Fruit fly (Drosophila melanogaster) whole organism, wandering third instar larva: Measurements from ENCODE around the gene Reph.

ENCODE experiments used
- Abd-B ChIP-seq: fragments of >200 bp; optimal IDR thresholded peaks from 2 replicates; lab custom pipeline; 2017; ENCODE audit warnings: missing biosample characterization, missing genetic modification characterization
- CG32264 ChIP-seq: fragments of 200-800 bp; sonication (Bioruptor generic); optimal IDR thresholded peaks from 2 replicates; lab custom pipeline; 2016; ENCODE audit warnings: missing biosample characterization, missing genetic modification characterization
- CG9705 ChIP-seq: fragments of 200-800 bp; sonication (Bioruptor generic); optimal IDR thresholded peaks from 2 replicates; lab custom pipeline; 2018; ENCODE audit warnings: missing biosample characterization, mild to moderate bottlenecking, missing genetic modification characterization
- CrebA ChIP-seq: fragments of 200-800 bp; sonication (Bioruptor generic); optimal IDR thresholded peaks from 2 replicates; lab custom pipeline; 2016; ENCODE audit warnings: missing biosample characterization, mild to moderate bottlenecking, missing genetic modification characterization, borderline replicate concordance
- Dfd ChIP-seq: fragments of >200 bp; optimal IDR thresholded peaks from 2 replicates; lab custom pipeline; 2017; ENCODE audit warnings: missing biosample characterization, missing genetic modification characterization
- Dif ChIP-seq: fragments of 200-275, 200-300 bp; sonication (Bioruptor generic); optimal IDR thresholded peaks from 2 replicates; lab custom pipeline; 2018; ENCODE audit warnings: missing biosample characterization, missing genetic modification characterization; ENCODE audit not compliant: partially characterized antibody
- GATAd ChIP-seq: sonication (Bioruptor generic); optimal IDR thresholded peaks from 2 replicates; lab custom pipeline; 2016; ENCODE audit warnings: missing biosample characterization, missing genetic modification characterization
- HLH106 ChIP-seq: fragments of 200-800 bp; optimal IDR thresholded peaks from 3 replicates; lab custom pipeline; 2019; ENCODE audit warnings: missing biosample characterization, mild to moderate bottlenecking, missing genetic modification characterization, moderate library complexity
- Hnf4 ChIP-seq: fragments of 200-800 bp; sonication (Bioruptor generic); optimal IDR thresholded peaks from 2 replicates; lab custom pipeline; 2016; ENCODE audit warnings: missing biosample characterization, mild to moderate bottlenecking, missing genetic modification characterization
- Hr78 ChIP-seq: fragments of >200 bp; optimal IDR thresholded peaks from 2 replicates; lab custom pipeline; 2017; ENCODE audit warnings: missing biosample characterization, missing genetic modification characterization
- Hr83 ChIP-seq: fragments of 200-300 bp; sonication (Bioruptor generic); optimal IDR thresholded peaks from 2 replicates; lab custom pipeline; 2016; ENCODE audit warnings: missing biosample characterization, mild to moderate bottlenecking, missing genetic modification characterization, moderate library complexity; ENCODE audit not compliant: poor library complexity, severe bottlenecking
- Jra ChIP-seq: sonication (Bioruptor generic); optimal IDR thresholded peaks from 2 replicates; lab custom pipeline; 2016; ENCODE audit warnings: missing biosample characterization, missing genetic modification characterization
- Mio ChIP-seq: sonication (Bioruptor generic); optimal IDR thresholded peaks from 2 replicates; lab custom pipeline; 2016; ENCODE audit warnings: missing biosample characterization, missing genetic modification characterization
- Myc ChIP-seq: fragments of >200 bp; optimal IDR thresholded peaks from 2 replicates; lab custom pipeline; 2017
- N ChIP-seq: fragments of >200 bp; optimal IDR thresholded peaks from 2 replicates; lab custom pipeline; 2018; ENCODE audit warnings: missing biosample characterization, missing external identifiers, missing genetic modification characterization
- OdsH ChIP-seq: fragments of 200-800 bp; sonication (Bioruptor generic); optimal IDR thresholded peaks from 2 replicates; lab custom pipeline; 2016; ENCODE audit warnings: missing biosample characterization, mild to moderate bottlenecking, missing genetic modification characterization
- Rel ChIP-seq, 2 experiments: fragments of 200-800 bp; sonication (Bioruptor generic) in 1 of 2; optimal IDR thresholded peaks; 2 replicates in 1 of 2; 3 replicates in 1 of 2; lab custom pipeline; 2016 to 2019; ENCODE audit warnings: mild to moderate bottlenecking in 2 of 2, missing biosample characterization in 2 of 2, missing genetic modification characterization in 2 of 2, moderate library complexity in 1 of 2
- Sp1 ChIP-seq: fragments of 200-800 bp; sonication (Bioruptor generic); optimal IDR thresholded peaks from 3 replicates; lab custom pipeline; 2019; ENCODE audit warnings: missing biosample characterization, mild to moderate bottlenecking, missing genetic modification characterization, moderate library complexity
- Vsx2 ChIP-seq: fragments of 200-300, 225-300 bp; sonication (Bioruptor generic); optimal IDR thresholded peaks from 2 replicates; lab custom pipeline; 2018; ENCODE audit warnings: missing biosample characterization, missing genetic modification characterization; ENCODE audit not compliant: partially characterized antibody
- br ChIP-seq: fragments of 200-800 bp; sonication (Bioruptor generic); optimal IDR thresholded peaks from 2 replicates; lab custom pipeline; 2016; ENCODE audit warnings: missing biosample characterization, missing genetic modification characterization
- brk ChIP-seq: fragments of 200-800 bp; sonication (Bioruptor generic); optimal IDR thresholded peaks from 2 replicates; lab custom pipeline; 2016; ENCODE audit warnings: missing biosample characterization, mild to moderate bottlenecking, missing genetic modification characterization
- dl ChIP-seq, 2 experiments: fragments of 175-275, 200-275 bp in 1 of 2; fragments of 200-275 bp in 1 of 2; sonication (Bioruptor generic); optimal IDR thresholded peaks; lab custom pipeline; 2018; ENCODE audit warnings: mild to moderate bottlenecking in 2 of 2, missing biosample characterization in 2 of 2, missing genetic modification characterization in 2 of 2, moderate library complexity in 2 of 2; ENCODE audit not compliant: partially characterized antibody in 2 of 2, insufficient read depth in 1 of 2
- dmrt93B ChIP-seq: fragments of 200-800 bp; sonication (Bioruptor generic); optimal IDR thresholded peaks from 2 replicates; lab custom pipeline; 2018; ENCODE audit warnings: missing biosample characterization, mild to moderate bottlenecking, missing genetic modification characterization
- dsf ChIP-seq: sonication (Bioruptor generic); optimal IDR thresholded peaks from 2 replicates; lab custom pipeline; 2016; ENCODE audit warnings: missing biosample characterization, missing genetic modification characterization, borderline replicate concordance
- ey ChIP-seq: fragments of 200-800 bp; sonication (Bioruptor generic); optimal IDR thresholded peaks from 2 replicates; lab custom pipeline; 2016; ENCODE audit warnings: missing biosample characterization, missing genetic modification characterization
- foxo ChIP-seq, 2 experiments: fragments of 200-800 bp; sonication (Bioruptor generic); optimal IDR thresholded peaks; 2 replicates in 1 of 2; 3 replicates in 1 of 2; lab custom pipeline; 2016 to 2017; ENCODE audit warnings: missing biosample characterization in 2 of 2, missing genetic modification characterization in 2 of 2
- fru ChIP-seq: fragments of 200-800 bp; sonication (Bioruptor generic); optimal IDR thresholded peaks from 3 replicates; lab custom pipeline; 2016; ENCODE audit warnings: missing biosample characterization, mild to moderate bottlenecking, missing genetic modification characterization
- h ChIP-seq: fragments of 200-800 bp; sonication (Bioruptor generic); optimal IDR thresholded peaks from 3 replicates; lab custom pipeline; 2016; ENCODE audit warnings: missing biosample characterization, mild to moderate bottlenecking, missing genetic modification characterization
- jim ChIP-seq: fragments of 175-275, 200-325 bp; sonication (Bioruptor generic); optimal IDR thresholded peaks from 2 replicates; lab custom pipeline; 2016; ENCODE audit warnings: missing biosample characterization, mild to moderate bottlenecking, missing genetic modification characterization
- lola ChIP-seq: fragments of >200 bp; optimal IDR thresholded peaks from 2 replicates; lab custom pipeline; 2017; ENCODE audit warnings: missing biosample characterization, missing genetic modification characterization
- pan ChIP-seq: fragments of >200 bp; optimal IDR thresholded peaks from 2 replicates; lab custom pipeline; 2017
- psq ChIP-seq: fragments of 200-800 bp; sonication (Bioruptor generic); optimal IDR thresholded peaks from 3 replicates; lab custom pipeline; 2017; ENCODE audit warnings: missing biosample characterization, mild to moderate bottlenecking, missing genetic modification characterization, moderate library complexity
- rgr ChIP-seq: fragments of 200-800 bp; sonication (Bioruptor generic); optimal IDR thresholded peaks from 3 replicates; lab custom pipeline; 2016; ENCODE audit warnings: missing biosample characterization, mild to moderate bottlenecking, missing genetic modification characterization
- sage ChIP-seq: fragments of 200-800 bp; sonication (Bioruptor generic); optimal IDR thresholded peaks from 2 replicates; lab custom pipeline; 2016; ENCODE audit warnings: missing biosample characterization, mild to moderate bottlenecking, missing genetic modification characterization
- sv ChIP-seq: fragments of 200-800 bp; sonication (Bioruptor generic); optimal IDR thresholded peaks from 3 replicates; lab custom pipeline; 2016; ENCODE audit warnings: missing biosample characterization, missing genetic modification characterization
- tai ChIP-seq: sonication (Bioruptor generic); optimal IDR thresholded peaks from 2 replicates; lab custom pipeline; 2016; ENCODE audit warnings: missing biosample characterization, missing genetic modification characterization
- usp ChIP-seq: fragments of >200 bp; optimal IDR thresholded peaks from 2 replicates; lab custom pipeline; 2017; ENCODE audit warnings: missing biosample characterization, missing genetic modification characterization
- woc ChIP-seq: sonication (Bioruptor generic); optimal IDR thresholded peaks from 2 replicates; lab custom pipeline; 2016; ENCODE audit warnings: missing biosample characterization, mild to moderate bottlenecking, missing genetic modification characterization

Reph gene

dm6 chr2L:3756831-3757351 lies 46.5 kb upstream of the Reph start, which contains the start of gene CG43707:
Gene CG43707, plus strand, starts transcription at chr2L:3757256.
- TF ChIP-seq usp (GFP tag; lab: Kevin White, UChicago) (no peak), fru (GFP tag; lab: Kevin White, UChicago) (no peak), GATAd (no peak), Dfd (GFP tag; lab: Kevin White, UChicago) (no peak), brk (no peak), Rel (GFP tag; optimal IDR thresholded peaks at IDR 0.05; lab: Kevin White, UChicago) (no peak), Rel (tag; optimal IDR thresholded peaks at IDR 0.05; lab: Kevin White, UChicago) (no peak), Jra (GFP tag; lab: Kevin White, UChicago) (no peak), ey (GFP tag; lab: Kevin White, UChicago) (no peak), jim (GFP tag; lab: Kevin White, UChicago) (no peak)

dm6 chr2L:3765194-3765593 lies 38.2 kb upstream of the Reph start, which contains the start of gene CG43703:
Gene CG43703, plus strand, starts transcription at chr2L:3765494.
- no peak for TF ChIP-seq Vsx2 (GFP tag; lab: Kevin White, UChicago)
- no peak for TF ChIP-seq dmrt93B
- TF ChIP-seq Myc (lab: Kevin White, UChicago) = no peak
- no peak for TF ChIP-seq CG32264 (GFP tag; lab: Kevin White, UChicago)
- no peak for TF ChIP-seq sage
- TF ChIP-seq Dfd (GFP tag; lab: Kevin White, UChicago) = no peak
- no peak for TF ChIP-seq ey (GFP tag; lab: Kevin White, UChicago)
- no peak for TF ChIP-seq CrebA
- no peak for TF ChIP-seq rgr (GFP tag; lab: Kevin White, UChicago)
- TF ChIP-seq Abd-B (GFP tag; lab: Kevin White, UChicago) = no peak
- TF ChIP-seq tai (GFP tag; lab: Kevin White, UChicago) = no peak
- no peak for TF ChIP-seq foxo (GFP tag; optimal IDR thresholded peaks at IDR 0.05; lab: Kevin White, UChicago)

dm6 chr2L:3769718-3770461 lies 33.5 kb upstream of the Reph start:
- TF ChIP-seq ey (GFP tag; lab: Kevin White, UChicago) (no peak), Myc (lab: Kevin White, UChicago) (no peak), N (GFP tag; lab: Kevin White, UChicago) (no peak), h (peak; percentile 45), Dfd (GFP tag; lab: Kevin White, UChicago) (no peak), GATAd (no peak), CG9705 (GFP tag; lab: Kevin White, UChicago) (no peak), dmrt93B (peak; percentile 4), woc (GFP tag; lab: Kevin White, UChicago) (peak; percentile 1), br (GFP tag; lab: Kevin White, UChicago) (no peak), OdsH (GFP tag; lab: Kevin White, UChicago) (peak; percentile 66), Abd-B (GFP tag; lab: Kevin White, UChicago) (no peak), fru (GFP tag; lab: Kevin White, UChicago) (peak; percentile 51), dsf (GFP tag; lab: Kevin White, UChicago) (no peak), foxo (GFP tag; optimal IDR thresholded peaks at IDR 0.05; lab: Kevin White, UChicago) (peak in 1 of 2 experiments; percentile 63), Hr78 (no peak), Sp1 (peak; percentile 71), Mio (no peak), psq (GFP tag; lab: Kevin White, UChicago) (peak; percentile 77), sv (GFP tag; lab: Kevin White, UChicago) (no peak), usp (GFP tag; lab: Kevin White, UChicago) (no peak), brk (no peak), pan (no peak), lola (GFP tag; lab: Kevin White, UChicago) (no peak), sage (no peak), tai (GFP tag; lab: Kevin White, UChicago) (no peak), Hr83 (GFP tag; lab: Kevin White, UChicago) (no peak), Jra (GFP tag; lab: Kevin White, UChicago) (no peak), Vsx2 (GFP tag; lab: Kevin White, UChicago) (no peak), Hnf4 (GFP tag; lab: Kevin White, UChicago) (peak; percentile 16), rgr (GFP tag; lab: Kevin White, UChicago) (peak; percentile 52), CG32264 (GFP tag; lab: Kevin White, UChicago) (no peak), jim (GFP tag; lab: Kevin White, UChicago) (no peak), dl (GFP tag; optimal IDR thresholded peaks at IDR 0.05; lab: Kevin White, UChicago; ENCODE audit: insufficient read depth in 1 of 2, partially characterized antibody in 2 of 2) (no peak), Rel (GFP tag; optimal IDR thresholded peaks at IDR 0.05; lab: Kevin White, UChicago) (no peak), Rel (tag; optimal IDR thresholded peaks at IDR 0.05; lab: Kevin White, UChicago) (no peak), CrebA (no peak), HLH106 (tag; lab: Kevin White, UChicago) (peak; percentile 65), Dif (GFP tag; lab: Kevin White, UChicago) (no peak)
